Worm (Caenorhabditis elegans): ENCODE data around the gene C17B7.3.

C17B7.3 gene

ce11 chrV:3315308-3315707 lies 27.3 kb upstream of the C17B7.3 start, which contains the start of gene arrd-19 (continued):
- TF ChIP-seq ctbp-1 (GFP tag; IDR thresholded peaks at IDR 0.05) (peak; percentile 86), dve-1 (tag; optimal IDR thresholded peaks at IDR 0.05; ENCODE audit: insufficient read depth) (peak; percentile 89), hif-1 (tag; optimal IDR thresholded peaks at IDR 0.05) (peak in 1 of 2 experiments; percentile 64)

- TF ChIP-seq unc-130 (GFP tag; optimal IDR thresholded peaks at IDR 0.05) (no peak), dpl-1 (GFP tag; optimal IDR thresholded peaks at IDR 0.05) (no peak), nhr-41 (GFP tag; IDR thresholded peaks at IDR 0.05) (no peak), php-3 (GFP tag; IDR thresholded peaks at IDR 0.05) (no peak), nhr-111 (GFP tag; optimal IDR thresholded peaks at IDR 0.05) (no peak), egl-43 (GFP tag; IDR thresholded peaks at IDR 0.05) (no peak), ceh-32 (tag; optimal IDR thresholded peaks at IDR 0.05; ENCODE audit: poor library complexity) (no peak), fkh-10 (GFP tag; optimal IDR thresholded peaks at IDR 0.05) (no peak), rbr-2 (tag; optimal IDR thresholded peaks at IDR 0.05) (no peak), daf-8 (GFP tag; IDR thresholded peaks at IDR 0.05) (no peak), Y48G9A.11 (GFP tag; IDR thresholded peaks at IDR 0.05) (no peak), daf-12 (tag; optimal IDR thresholded peaks at IDR 0.05) (no peak)
These were observed 26.5 kb upstream of the C17B7.3 start, which contains the start of gene F35F10.1 for ce11 chrV:3316108-3316507. TSS of gene F35F10.1 (plus strand) at chrV:3316307.

- TF ChIP-seq nhr-42 (GFP tag; IDR thresholded peaks at IDR 0.05): no peak
- no peak for TF ChIP-seq ztf-11 (tag; optimal IDR thresholded peaks at IDR 0.05)
- TF ChIP-seq pqm-1 (tag; optimal IDR thresholded peaks at IDR 0.05): no peak
- no peak for TF ChIP-seq ceh-20 (GFP tag; IDR thresholded peaks at IDR 0.05)
- no peak for TF ChIP-seq mxl-2 (GFP tag; conservative IDR thresholded peaks at IDR 0.05)
- no peak for TF ChIP-seq ctbp-1 (GFP tag; IDR thresholded peaks at IDR 0.05)
- no peak for TF ChIP-seq nhr-102 (tag; optimal IDR thresholded peaks at IDR 0.05)
- no peak for TF ChIP-seq mdt-29 (GFP tag; IDR thresholded peaks at IDR 0.05)
- no peak for TF ChIP-seq spr-3 (GFP tag; optimal IDR thresholded peaks at IDR 0.05)
- TF ChIP-seq mep-1 (tag; optimal IDR thresholded peaks at IDR 0.05): no peak
- TF ChIP-seq lin-15B (tag; optimal IDR thresholded peaks at IDR 0.05): no peak
- no peak for TF ChIP-seq daf-12 (tag; optimal IDR thresholded peaks at IDR 0.05)
- no peak for TF ChIP-seq egl-43 (GFP tag; IDR thresholded peaks at IDR 0.05)
- no peak for TF ChIP-seq daf-16 (GFP tag; optimal IDR thresholded peaks at IDR 0.05)
- TF ChIP-seq daf-16 (tag; optimal IDR thresholded peaks at IDR 0.05): no peak
These were observed 23.6 kb upstream of the C17B7.3 start, which contains the start of gene F35F10.13 for ce11 chrV:3318975-3319374. TSS of gene F35F10.13 (minus strand) at chrV:3319075.

- TF ChIP-seq nhr-48 (tag; optimal IDR thresholded peaks at IDR 0.05) (no peak), dpl-1 (GFP tag; optimal IDR thresholded peaks at IDR 0.05) (no peak), nhr-6 (tag; optimal IDR thresholded peaks at IDR 0.05) (no peak), madf-5 (GFP tag; IDR thresholded peaks at IDR 0.05) (no peak), tra-1 (GFP tag; IDR thresholded peaks at IDR 0.05) (no peak)
These were observed 22.6 kb upstream of the C17B7.3 start, which contains the start of gene F35F10.14 for ce11 chrV:3320005-3320404. TSS of gene F35F10.14 (minus strand) at chrV:3320105.

ce11 chrV:3320432-3320831 lies 22.2 kb upstream of the C17B7.3 start, which contains the start of gene C17B7.14:
TSS of gene C17B7.14 (minus strand) at chrV:3320532.
- TF ChIP-seq zag-1 (tag; optimal IDR thresholded peaks at IDR 0.05): no peak
- no peak for TF ChIP-seq attf-4 (tag; optimal IDR thresholded peaks at IDR 0.05)
- TF ChIP-seq ama-1 (optimal IDR thresholded peaks at IDR 0.05): no peak
- TF ChIP-seq lin-1 (GFP tag; IDR thresholded peaks at IDR 0.05): no peak
- TF ChIP-seq D1046.2 (GFP tag; IDR thresholded peaks at IDR 0.05): no peak
- TF ChIP-seq php-3 (GFP tag; IDR thresholded peaks at IDR 0.05): no peak
- no peak for TF ChIP-seq fos-1 (tag; optimal IDR thresholded peaks at IDR 0.05)
- TF ChIP-seq duxl-1 (tag; optimal IDR thresholded peaks at IDR 0.05; ENCODE audit: poor library complexity): no peak
- no peak for TF ChIP-seq nhr-41 (GFP tag; IDR thresholded peaks at IDR 0.05)
- no peak for TF ChIP-seq nhr-10 (tag; optimal IDR thresholded peaks at IDR 0.05)
- no peak for TF ChIP-seq gei-8 (GFP tag; optimal IDR thresholded peaks at IDR 0.05)

All from whole organism, L4 larva.